Worm (Caenorhabditis elegans) whole organism, late embryonic: ENCODE measurements around the gene ZK662.2.

Experiments
- F13H6.1 ChIP-seq: sonication (generic microtip); optimal IDR thresholded peaks from 2 replicates; lab custom pipeline; 2016; ENCODE audit warnings: missing genetic modification characterization, missing compliant biosample characterization
- K02D7.2 ChIP-seq: sonication (generic microtip); optimal IDR thresholded peaks from 2 replicates; lab custom pipeline; 2017; ENCODE audit warnings: mild to moderate bottlenecking, missing genetic modification characterization, missing compliant biosample characterization
- T23F11.4 ChIP-seq: fragments of 200-800 bp; sonication (Bioruptor generic); optimal IDR thresholded peaks from 2 replicates; lab custom pipeline; 2018; ENCODE audit warnings: mild to moderate bottlenecking, missing genetic modification characterization, missing compliant biosample characterization
- ahr-1 ChIP-seq: sonication (generic microtip); optimal IDR thresholded peaks from 2 replicates; lab custom pipeline; 2016; ENCODE audit warnings: missing genetic modification characterization, missing compliant biosample characterization
- ama-1 ChIP-seq: fragments of 150-350 bp; optimal IDR thresholded peaks from 2 replicates; lab custom pipeline; 2014
- ceh-14 ChIP-seq: sonication (generic microtip); optimal IDR thresholded peaks from 2 replicates; lab custom pipeline; 2016; ENCODE audit warnings: missing genotype, missing genetic modification characterization, missing compliant biosample characterization
- ceh-18 ChIP-seq: sonication (generic microtip); optimal IDR thresholded peaks from 2 replicates; lab custom pipeline; 2016; ENCODE audit warnings: missing genetic modification characterization, missing compliant biosample characterization
- ceh-31 ChIP-seq: sonication (generic microtip); optimal IDR thresholded peaks from 2 replicates; lab custom pipeline; 2016; ENCODE audit warnings: missing genetic modification characterization, missing compliant biosample characterization
- ceh-34 ChIP-seq: sonication (generic microtip); optimal IDR thresholded peaks from 2 replicates; lab custom pipeline; 2016; ENCODE audit warnings: mild to moderate bottlenecking, missing genetic modification characterization, missing compliant biosample characterization
- ceh-6 ChIP-seq: fragments of 200-800 bp; sonication (Bioruptor generic); optimal IDR thresholded peaks from 2 replicates; lab custom pipeline; 2018; ENCODE audit warnings: mild to moderate bottlenecking, missing genetic modification characterization, missing compliant biosample characterization
- ceh-9 ChIP-seq: sonication (generic microtip); optimal IDR thresholded peaks from 2 replicates; lab custom pipeline; 2016; ENCODE audit warnings: mild to moderate bottlenecking, missing genetic modification characterization, inconsistent platforms, missing compliant biosample characterization
- che-1 ChIP-seq: sonication (generic microtip); optimal IDR thresholded peaks from 2 replicates; lab custom pipeline; 2016; ENCODE audit warnings: mild to moderate bottlenecking, missing genetic modification characterization, missing compliant biosample characterization
- dve-1 ChIP-seq: sonication (generic microtip); optimal IDR thresholded peaks from 2 replicates; lab custom pipeline; 2017; ENCODE audit warnings: antibody characterized with exemption, mild to moderate bottlenecking, missing genetic modification characterization, missing compliant biosample characterization
- eyg-1 ChIP-seq: sonication (generic microtip); optimal IDR thresholded peaks from 2 replicates; lab custom pipeline; 2016; ENCODE audit warnings: missing genotype, missing genetic modification characterization, missing compliant biosample characterization
- fkh-10 ChIP-seq: fragments of 150-350 bp; optimal IDR thresholded peaks from 2 replicates; lab custom pipeline; 2014; ENCODE audit warnings: missing biosample characterization, missing genetic modification reagents, missing genetic modification characterization
- fkh-6 ChIP-seq: sonication (generic microtip); optimal IDR thresholded peaks from 2 replicates; lab custom pipeline; 2016; ENCODE audit warnings: missing genetic modification characterization, missing compliant biosample characterization
- hlh-13 ChIP-seq: fragments of 200-800 bp; sonication (Bioruptor generic); optimal IDR thresholded peaks from 2 replicates; lab custom pipeline; 2018; ENCODE audit warnings: mild to moderate bottlenecking, missing genetic modification characterization, missing compliant biosample characterization
- lin-11 ChIP-seq: fragments of 200-800 bp; sonication (Bioruptor generic); optimal IDR thresholded peaks from 2 replicates; lab custom pipeline; 2018; ENCODE audit warnings: mild to moderate bottlenecking, missing genetic modification characterization, missing compliant biosample characterization
- nhr-11 ChIP-seq: fragments of 150-350 bp; optimal IDR thresholded peaks from 2 replicates; lab custom pipeline; 2014; ENCODE audit warnings: missing biosample characterization, missing genetic modification characterization
- odd-2 ChIP-seq: sonication (generic microtip); optimal IDR thresholded peaks from 2 replicates; lab custom pipeline; 2017; ENCODE audit warnings: antibody characterized with exemption, mild to moderate bottlenecking, missing genetic modification characterization, missing compliant biosample characterization
- pqm-1 ChIP-seq: sonication (generic microtip); optimal IDR thresholded peaks from 2 replicates; lab custom pipeline; 2016; ENCODE audit warnings: missing genetic modification characterization, missing compliant biosample characterization
- rnt-1 ChIP-seq: sonication (generic microtip); optimal IDR thresholded peaks from 2 replicates; lab custom pipeline; 2016; ENCODE audit warnings: missing genetic modification characterization, missing compliant biosample characterization
- sdc-2 ChIP-seq: sonication (generic microtip); optimal IDR thresholded peaks from 2 replicates; lab custom pipeline; 2016; ENCODE audit warnings: missing genotype, missing genetic modification characterization, missing compliant biosample characterization
- tbx-2 ChIP-seq: sonication (generic microtip); optimal IDR thresholded peaks from 2 replicates; lab custom pipeline; 2016; ENCODE audit warnings: missing genetic modification characterization, missing compliant biosample characterization
- unc-3 ChIP-seq, 2 experiments: fragments of 200-800 bp in 1 of 2; sonication (Bioruptor generic) in 1 of 2; sonication (generic microtip) in 1 of 2; conservative IDR thresholded peaks in 1 of 2; optimal IDR thresholded peaks in 1 of 2; 2 replicates each; pipeline versions ENCODE4 v1.3.6 to Lab custom; 2016 to 2022; ENCODE audit warnings: missing compliant biosample characterization in 2 of 2, missing genetic modification characterization in 2 of 2, missing genetic modification reagents in 1 of 2
- unc-42 ChIP-seq: sonication (generic microtip); optimal IDR thresholded peaks from 2 replicates; lab custom pipeline; 2016; ENCODE audit warnings: missing genotype, missing genetic modification characterization, missing compliant biosample characterization
- unc-55 ChIP-seq: sonication (generic microtip); optimal IDR thresholded peaks from 2 replicates; lab custom pipeline; 2017; ENCODE audit warnings: missing biosample characterization, missing genetic modification reagents, missing genetic modification characterization
- zip-5 ChIP-seq: sonication (generic microtip); optimal IDR thresholded peaks from 2 replicates; lab custom pipeline; 2016; ENCODE audit warnings: missing genetic modification characterization, missing compliant biosample characterization

The ZK662.2 gene

DNA sequence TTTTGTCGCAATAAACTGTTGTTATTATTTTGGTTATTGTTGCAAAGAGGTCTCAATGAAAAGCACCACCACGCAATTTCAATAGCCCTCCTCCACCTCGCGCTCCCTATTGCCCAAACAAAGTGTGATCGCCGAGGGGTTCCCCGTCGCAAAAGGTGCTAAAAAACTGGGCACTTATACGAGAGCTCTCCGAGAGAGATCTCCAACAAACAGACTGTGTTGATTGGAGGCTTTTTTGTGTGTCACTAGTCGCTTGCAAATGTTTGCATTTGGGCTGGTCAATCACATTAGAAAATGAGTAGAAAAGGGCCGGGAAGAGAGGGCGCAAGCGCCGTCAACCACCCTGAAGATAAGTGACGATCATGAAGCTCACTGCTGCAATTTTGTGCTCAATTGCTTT is at the start of gene ZK662.2:
Gene ZK662.2 (plus strand): TSS at position 301 of the 400 bp plus-strand sequence.
- TF ChIP-seq ceh-14 (no peak), tbx-2 (tag; lab: Kevin White, UChicago) (peak; percentile 2)

DNA sequence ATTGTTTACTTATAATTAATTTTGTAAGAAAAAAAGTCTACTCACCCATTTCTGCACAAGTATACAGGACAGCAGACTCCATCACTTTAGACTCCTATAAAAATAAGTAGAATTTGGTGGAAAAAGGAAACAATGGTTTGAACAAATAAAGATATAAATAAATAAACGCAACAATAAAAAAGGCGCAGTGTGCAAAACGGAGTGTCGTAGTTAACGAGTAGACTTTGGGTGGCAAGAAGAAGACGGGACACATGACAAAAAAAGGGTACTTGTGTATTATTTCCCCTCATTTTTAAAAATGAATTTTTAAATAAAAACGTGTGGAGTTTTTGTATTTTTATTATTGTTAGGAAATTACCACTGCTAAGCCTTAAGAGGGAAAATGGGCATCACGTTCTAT is 49.2 kb upstream of the ZK662.2 start, which contains the start of gene F59D12.5:
Gene F59D12.5 (minus strand): TSS at position 94 of the 400 bp plus-strand sequence.
- TF ChIP-seq lin-11 (no peak), unc-42 (tag; lab: Kevin White, UChicago) (peak; percentile 6)

DNA sequence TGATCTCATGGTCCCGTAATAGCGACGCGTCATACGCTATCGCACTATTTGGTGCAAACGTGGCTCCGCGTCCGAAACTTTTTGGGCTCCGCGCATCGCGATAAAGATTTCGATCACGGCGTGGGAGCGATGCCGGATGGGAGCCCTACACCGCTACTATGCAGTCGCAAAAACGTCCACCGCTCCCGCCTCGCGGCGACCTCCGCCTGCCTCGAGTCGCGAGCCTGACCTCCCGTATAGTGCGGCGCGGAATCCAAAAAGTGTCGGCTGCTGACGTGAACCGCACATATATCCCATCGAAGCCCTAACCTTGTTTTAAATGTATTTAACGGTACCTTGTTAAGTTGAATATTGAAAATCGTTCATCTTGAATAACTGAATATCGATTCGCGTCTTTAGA is 46.1 kb upstream of the ZK662.2 start:
- TF ChIP-seq ceh-34 (tag; lab: Kevin White, UChicago) (no peak), nhr-11 (tag; lab: Kevin White, UChicago) (no peak), lin-11 (no peak), odd-2 (tag; lab: Kevin White, UChicago) (no peak), hlh-13 (GFP tag; lab: Kevin White, UChicago) (no peak)
- TF ChIP-seq, all 69 proteins: peak for 0

DNA sequence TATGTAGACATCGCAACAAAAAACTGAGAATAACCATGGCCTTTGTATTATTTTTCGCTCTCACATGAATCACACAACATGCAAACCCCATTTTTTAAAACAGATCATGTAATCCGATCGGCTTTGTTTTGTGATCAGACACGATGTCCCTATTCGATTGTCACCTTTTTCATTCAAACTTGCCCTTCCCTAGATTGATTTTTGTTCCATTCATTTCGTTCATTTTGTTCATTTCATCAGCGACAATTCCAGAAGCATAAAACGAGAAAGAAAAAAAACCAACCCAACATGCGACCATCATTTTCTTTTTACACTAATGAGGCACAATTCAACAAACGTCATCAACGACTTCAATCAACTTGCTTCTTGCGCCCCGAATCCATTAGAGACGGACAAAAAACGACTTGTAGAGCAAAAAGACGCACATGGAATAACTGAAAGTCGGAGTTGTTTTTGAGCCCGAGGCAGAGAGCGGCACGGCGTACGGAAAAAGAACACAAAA is 45.5 kb upstream of the ZK662.2 start, which contains the start of gene F59D12.3:
Gene F59D12.3 (minus strand): TSS at position 51 of the 502 bp plus-strand sequence.
- TF ChIP-seq fkh-10 (no peak), unc-3 (GFP tag; conservative IDR thresholded peaks at IDR 0.05; lab: Robert Waterston, UW) (no peak), unc-3 (tag; optimal IDR thresholded peaks at IDR 0.05; lab: Kevin White, UChicago) (no peak), zip-5 (tag; lab: Kevin White, UChicago) (no peak), dve-1 (no peak), unc-42 (tag; lab: Kevin White, UChicago) (no peak), K02D7.2 (tag; lab: Kevin White, UChicago) (no peak)

DNA sequence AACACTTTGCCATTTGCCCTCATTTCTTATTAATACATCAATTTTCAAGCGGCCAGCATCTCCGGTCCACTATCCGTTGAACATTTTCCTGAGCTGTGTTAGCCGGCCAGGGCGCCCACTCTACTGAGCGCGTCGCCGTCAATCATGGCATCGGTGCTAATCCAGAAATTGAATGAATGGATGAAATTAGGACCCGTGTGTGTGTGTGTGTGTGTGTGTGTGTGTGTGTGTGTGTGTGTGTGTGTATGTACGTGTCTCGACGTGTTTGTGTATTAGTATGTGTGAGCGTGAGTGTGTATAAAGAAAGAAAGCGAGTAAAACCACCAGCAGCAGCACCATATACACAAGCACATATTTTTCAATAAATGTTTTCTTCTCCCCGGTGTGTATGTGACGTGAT is 43.3 kb upstream of the ZK662.2 start:
- TF ChIP-seq ahr-1 (tag; lab: Kevin White, UChicago) (no peak), rnt-1 (tag; lab: Kevin White, UChicago) (no peak), pqm-1 (tag; lab: Kevin White, UChicago) (no peak), unc-42 (tag; lab: Kevin White, UChicago) (peak; percentile 64), K02D7.2 (tag; lab: Kevin White, UChicago) (no peak), che-1 (no peak), fkh-6 (tag; lab: Kevin White, UChicago) (no peak), unc-55 (GFP tag; lab: Kevin White, UChicago) (no peak), ceh-14 (peak; percentile 11), ama-1 (lab: Kevin White, UChicago) (no peak), ceh-18 (no peak), eyg-1 (tag; lab: Kevin White, UChicago) (no peak), T23F11.4 (GFP tag; lab: Kevin White, UChicago) (no peak), ceh-6 (GFP tag; lab: Kevin White, UChicago) (no peak), ceh-31 (tag; lab: Kevin White, UChicago) (peak; percentile 21)
- TF ChIP-seq, all 69 proteins: peak for 3

DNA sequence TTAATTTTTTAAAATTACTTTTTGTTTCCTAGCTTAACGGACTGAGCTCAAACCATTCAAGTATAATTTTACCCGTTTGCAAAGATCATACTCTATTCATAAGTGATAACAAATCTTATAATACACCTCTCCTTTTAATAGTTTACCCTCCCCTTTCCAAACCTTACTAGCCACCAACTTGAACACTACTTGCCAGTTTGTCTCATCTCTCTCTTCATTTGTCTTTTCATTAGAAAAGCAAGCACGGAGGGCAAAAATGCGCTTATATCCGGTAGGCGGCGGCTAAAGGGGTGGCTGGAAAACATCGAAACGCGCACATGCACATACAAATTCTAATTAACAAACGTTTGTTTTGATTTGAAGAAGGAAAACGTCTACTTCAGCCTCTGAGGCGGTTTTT is 41.5 kb upstream of the ZK662.2 start:
- TF ChIP-seq fkh-6 (tag; lab: Kevin White, UChicago) (no peak), sdc-2 (tag; lab: Kevin White, UChicago) (peak; percentile 68)

DNA sequence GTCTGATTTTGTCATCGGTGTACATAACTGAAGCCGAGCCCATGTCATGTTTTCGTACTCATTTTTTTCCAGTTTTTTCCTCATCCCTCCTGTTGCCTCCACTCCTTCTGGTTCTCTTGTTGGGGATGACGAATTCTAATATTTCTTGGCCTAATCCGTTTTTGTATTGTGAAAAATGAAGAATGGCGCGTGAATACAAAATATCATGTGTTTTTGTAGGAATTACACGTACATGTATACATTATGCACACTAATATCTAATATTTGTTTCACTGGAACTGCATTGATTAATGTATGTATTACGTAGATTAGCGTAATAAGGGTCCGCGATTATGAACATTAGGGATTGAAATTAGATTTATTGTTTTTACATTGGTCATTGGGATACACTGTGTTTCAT is 40.9 kb upstream of the ZK662.2 start:
- no peak for TF ChIP-seq che-1
- no peak for TF ChIP-seq ceh-9 (tag; lab: Kevin White, UChicago)
- TF ChIP-seq F13H6.1 (tag; lab: Kevin White, UChicago) = no peak
